Worm (Caenorhabditis elegans) whole organism, L1 larva: ENCODE data around the gene mdt-9.
A peak's percentile ranks its signal among the peaks of the same experiment; 100 is the strongest.

ENCODE experiments used
- C16A3.4 ChIP-seq: fragments of 150-350 bp; optimal IDR thresholded peaks from 2 replicates; lab custom pipeline; 2014; ENCODE audit warnings: missing biosample characterization, missing genetic modification characterization
- F16B12.6 ChIP-seq: fragments of 150-350 bp; optimal IDR thresholded peaks from 2 replicates; lab custom pipeline; 2014; ENCODE audit warnings: missing biosample characterization, missing genetic modification characterization
- Y116A8C.19 ChIP-seq: sonication (generic microtip); optimal IDR thresholded peaks from 2 replicates; lab custom pipeline; 2016; ENCODE audit warnings: missing compliant biosample characterization, missing genetic modification characterization, borderline replicate concordance
- aly-2 ChIP-seq: fragments of 150-350 bp; optimal IDR thresholded peaks from 2 replicates; lab custom pipeline; 2014; ENCODE audit warnings: missing biosample characterization, missing genetic modification characterization
- blmp-1 ChIP-seq: fragments of 150-350 bp; optimal IDR thresholded peaks from 2 replicates; lab custom pipeline; 2014; ENCODE audit warnings: missing biosample characterization, missing genetic modification characterization
- ceh-63 ChIP-seq: fragments of 200-800 bp; sonication (Bioruptor generic); optimal IDR thresholded peaks from 2 replicates; lab custom pipeline; 2018; ENCODE audit warnings: mild to moderate bottlenecking, missing genetic modification characterization, missing compliant biosample characterization
- dpl-1 ChIP-seq, 3 experiments: fragments of 150-350 bp in 2 of 3; sonication (generic microtip) in 1 of 3; optimal IDR thresholded peaks; 2 replicates each; lab custom pipeline; 2014 to 2017; ENCODE audit warnings: missing biosample characterization in 3 of 3, missing genetic modification characterization in 3 of 3, missing genetic modification reagents in 3 of 3
- dsc-1 ChIP-seq: sonication (generic microtip); optimal IDR thresholded peaks from 2 replicates; lab custom pipeline; 2016; ENCODE audit warnings: mild to moderate bottlenecking, missing genetic modification characterization, missing compliant biosample characterization
- efl-1 ChIP-seq, 4 experiments: fragments of 150-350 bp; optimal IDR thresholded peaks in 3 of 4; peaks in 1 of 4; 1 replicate in 1 of 4; 2 replicates in 3 of 4; lab custom pipeline; 2014; ENCODE audit warnings: missing biosample characterization in 2 of 4, missing genetic modification characterization in 2 of 4, missing genetic modification reagents in 2 of 4
- egl-27 ChIP-seq, 2 experiments: fragments of 150-350 bp in 1 of 2; sonication (generic microtip); optimal IDR thresholded peaks; 3 replicates each; lab custom pipeline; 2017 to 2018; ENCODE audit warnings: missing biosample characterization in 2 of 2, missing genetic modification characterization in 2 of 2, missing genetic modification reagents in 2 of 2
- elt-2 ChIP-seq: sonication (generic microtip); optimal IDR thresholded peaks from 2 replicates; lab custom pipeline; 2016; ENCODE audit warnings: missing genetic modification characterization, mild to moderate bottlenecking, inconsistent platforms, missing compliant biosample characterization, missing genetic modification reagents
- elt-3 ChIP-seq, 6 experiments: fragments of 150-350 bp in 1 of 6; sonication (generic microtip); optimal IDR thresholded peaks; 2 replicates each; lab custom pipeline; 2017 to 2018; ENCODE audit warnings: missing biosample characterization in 6 of 6, missing genetic modification characterization in 6 of 6, inconsistent platforms in 1 of 6
- ets-5 ChIP-seq: fragments of 200-800 bp; sonication (Bioruptor generic); IDR thresholded peaks from 2 replicates; pipeline ENCODE4 v1.3.6; 2022; ENCODE audit warnings: missing genetic modification characterization, missing compliant biosample characterization
- fkh-10 ChIP-seq: sonication (generic microtip); optimal IDR thresholded peaks from 2 replicates; lab custom pipeline; 2017; ENCODE audit warnings: missing biosample characterization, missing genetic modification reagents, missing genetic modification characterization
- fkh-4 ChIP-seq: sonication (generic microtip); optimal IDR thresholded peaks from 2 replicates; lab custom pipeline; 2016; ENCODE audit warnings: missing compliant biosample characterization, missing genetic modification characterization, borderline replicate concordance
- fkh-8 ChIP-seq: sonication (generic microtip); optimal IDR thresholded peaks from 2 replicates; lab custom pipeline; 2016; ENCODE audit warnings: mild to moderate bottlenecking, missing genetic modification characterization, missing compliant biosample characterization
- hlh-4 ChIP-seq: sonication (generic microtip); optimal IDR thresholded peaks from 2 replicates; lab custom pipeline; 2016; ENCODE audit warnings: mild to moderate bottlenecking, missing genetic modification characterization, missing compliant biosample characterization
- hpl-2 ChIP-seq: fragments of 150-350 bp; optimal IDR thresholded peaks from 2 replicates; lab custom pipeline; 2014; ENCODE audit warnings: missing biosample characterization, missing genetic modification reagents, missing genetic modification characterization
- irx-1 ChIP-seq: sonication (generic microtip); optimal IDR thresholded peaks from 2 replicates; lab custom pipeline; 2016; ENCODE audit warnings: missing genetic modification characterization, missing compliant biosample characterization
- jun-1 ChIP-seq: fragments of 150-350 bp; optimal IDR thresholded peaks from 2 replicates; lab custom pipeline; 2014; ENCODE audit warnings: missing biosample characterization, missing genetic modification reagents, missing genetic modification characterization
- lin-14 ChIP-seq: fragments of 200-800 bp; sonication (Bioruptor generic); optimal IDR thresholded peaks from 2 replicates; lab custom pipeline; 2018; ENCODE audit warnings: mild to moderate bottlenecking, missing genetic modification characterization, moderate library complexity, missing compliant biosample characterization
- lin-35 ChIP-seq, 2 experiments: fragments of 150-350 bp; optimal IDR thresholded peaks; 2 replicates each; lab custom pipeline; 2014; ENCODE audit warnings: missing biosample characterization in 2 of 2, missing genetic modification characterization in 2 of 2, missing genetic modification reagents in 2 of 2
- lir-3 ChIP-seq: sonication (generic microtip); optimal IDR thresholded peaks from 2 replicates; lab custom pipeline; 2016; ENCODE audit warnings: mild to moderate bottlenecking, missing genetic modification characterization, moderate library complexity, missing compliant biosample characterization; ENCODE audit not compliant: poor library complexity
- mab-9 ChIP-seq: fragments of 200-800 bp; sonication (Bioruptor generic); IDR thresholded peaks from 2 replicates; pipeline ENCODE4 v1.3.6; 2022; ENCODE audit warnings: missing genetic modification reagents, missing genetic modification characterization, missing compliant biosample characterization
- mep-1 ChIP-seq: fragments of 150-350 bp; optimal IDR thresholded peaks from 2 replicates; lab custom pipeline; 2014; ENCODE audit warnings: missing biosample characterization, missing genetic modification characterization
- nhr-12 ChIP-seq: sonication (generic microtip); optimal IDR thresholded peaks from 2 replicates; lab custom pipeline; 2017; ENCODE audit warnings: missing biosample characterization, missing genetic modification characterization
- nhr-19 ChIP-seq: fragments of 200-800 bp; sonication (Bioruptor generic); conservative IDR thresholded peaks from 2 replicates; pipeline ENCODE4 v1.3.6; 2022; ENCODE audit warnings: missing genetic modification characterization, missing compliant biosample characterization
- nhr-20 ChIP-seq: sonication (generic microtip); optimal IDR thresholded peaks from 2 replicates; lab custom pipeline; 2016; ENCODE audit warnings: mild to moderate bottlenecking, missing genetic modification characterization, missing compliant biosample characterization
- nhr-237 ChIP-seq: fragments of 150-350 bp; optimal IDR thresholded peaks from 2 replicates; lab custom pipeline; 2014; ENCODE audit warnings: missing biosample characterization, missing genetic modification characterization
- nhr-71 ChIP-seq: sonication (generic microtip); optimal IDR thresholded peaks from 2 replicates; lab custom pipeline; 2016; ENCODE audit warnings: mild to moderate bottlenecking, missing genetic modification characterization, moderate library complexity, missing compliant biosample characterization
- nhr-90 ChIP-seq: sonication (generic microtip); optimal IDR thresholded peaks from 2 replicates; lab custom pipeline; 2016; ENCODE audit warnings: mild to moderate bottlenecking, missing genetic modification characterization, missing compliant biosample characterization; ENCODE audit not compliant: poor library complexity
- pag-3 ChIP-seq: sonication (generic microtip); optimal IDR thresholded peaks from 2 replicates; lab custom pipeline; 2017; ENCODE audit warnings: missing genetic modification characterization, mild to moderate bottlenecking, missing compliant biosample characterization, antibody characterized with exemption, borderline replicate concordance; ENCODE audit not compliant: insufficient read depth
- pqm-1 ChIP-seq: sonication (generic microtip); optimal IDR thresholded peaks from 3 replicates; lab custom pipeline; 2017; ENCODE audit warnings: missing biosample characterization, missing genetic modification characterization
- rnt-1 ChIP-seq: sonication (generic microtip); optimal IDR thresholded peaks from 2 replicates; lab custom pipeline; 2016; ENCODE audit warnings: mild to moderate bottlenecking, missing genetic modification characterization, moderate library complexity, missing compliant biosample characterization
- snpc-4 ChIP-seq: fragments of 150-350 bp; optimal IDR thresholded peaks from 2 replicates; lab custom pipeline; 2014; ENCODE audit warnings: missing biosample characterization, missing genetic modification characterization
- snu-23 ChIP-seq: sonication (generic microtip); optimal IDR thresholded peaks from 2 replicates; lab custom pipeline; 2016; ENCODE audit warnings: missing genetic modification characterization, missing compliant biosample characterization
- sup-37 ChIP-seq: fragments of 200-800 bp; sonication (Bioruptor generic); optimal IDR thresholded peaks from 2 replicates; lab custom pipeline; 2018; ENCODE audit warnings: mild to moderate bottlenecking, missing genetic modification characterization, missing compliant biosample characterization
- tbx-2 ChIP-seq: sonication (generic microtip); optimal IDR thresholded peaks from 2 replicates; lab custom pipeline; 2016; ENCODE audit warnings: missing genetic modification characterization, missing compliant biosample characterization
- tlp-1 ChIP-seq: fragments of 150-350 bp; optimal IDR thresholded peaks from 2 replicates; lab custom pipeline; 2014; ENCODE audit warnings: missing biosample characterization, missing genetic modification characterization
- unc-130 ChIP-seq: fragments of 150-350 bp; optimal IDR thresholded peaks from 2 replicates; lab custom pipeline; 2017; ENCODE audit warnings: missing biosample characterization, missing genetic modification characterization, inconsistent platforms
- unc-30 ChIP-seq: sonication (generic microtip); optimal IDR thresholded peaks from 2 replicates; lab custom pipeline; 2017; ENCODE audit warnings: missing biosample characterization, missing genetic modification characterization
- unc-98 ChIP-seq: fragments of 200-800 bp; sonication (Bioruptor generic); IDR thresholded peaks from 2 replicates; pipeline ENCODE4 v1.3.6; 2022; ENCODE audit warnings: missing genetic modification characterization, missing compliant biosample characterization
- xbp-1 ChIP-seq: sonication (generic microtip); optimal IDR thresholded peaks from 2 replicates; lab custom pipeline; 2016; ENCODE audit warnings: missing genetic modification characterization, missing compliant biosample characterization
- ztf-4 ChIP-seq: fragments of 150-350 bp; optimal IDR thresholded peaks from 2 replicates; lab custom pipeline; 2014; ENCODE audit warnings: missing biosample characterization, missing genetic modification characterization

Gene mdt-9

ce11 chrIV:13347232-13347715 lies 38.9 kb upstream of the mdt-9 start, which contains the start of gene W02A2.9:
Gene W02A2.9 (plus strand): TSS chrIV:13347665.
- no peak for TF ChIP-seq xbp-1 (tag; lab: Kevin White, UChicago)
- TF ChIP-seq nhr-90 = peak; percentile 6
- no peak for TF ChIP-seq lir-3 (tag; lab: Kevin White, UChicago)
- TF ChIP-seq jun-1 (tag; lab: Kevin White, UChicago) = peak; percentile 57
- TF ChIP-seq elt-3 (tag; optimal IDR thresholded peaks at IDR 0.05; lab: Kevin White, UChicago) = no peak
- TF ChIP-seq blmp-1 = no peak
- TF ChIP-seq Y116A8C.19 (tag; lab: Kevin White, UChicago) = no peak
- TF ChIP-seq irx-1 = no peak
- TF ChIP-seq mab-9 (GFP tag; lab: Robert Waterston, UW) = no peak
- TF ChIP-seq lin-35 (GFP tag; optimal IDR thresholded peaks at IDR 0.05; lab: Kevin White, UChicago) = peak in 1 of 2 experiments; percentile 22
- no peak for TF ChIP-seq C16A3.4 (tag; lab: Kevin White, UChicago)
- no peak for TF ChIP-seq dsc-1
- no peak for TF ChIP-seq ets-5 (GFP tag; lab: Robert Waterston, UW)
- TF ChIP-seq pag-3 (tag; lab: Kevin White, UChicago) = no peak
- no peak for TF ChIP-seq unc-30 (tag; lab: Kevin White, UChicago)
- TF ChIP-seq snpc-4 (tag; lab: Kevin White, UChicago) = no peak
- TF ChIP-seq hlh-4 (tag; lab: Kevin White, UChicago) = no peak
- no peak for TF ChIP-seq nhr-71 (tag; lab: Kevin White, UChicago)
- no peak for TF ChIP-seq fkh-10 (GFP tag; lab: Kevin White, UChicago)
- TF ChIP-seq snu-23 = no peak
- TF ChIP-seq ceh-63 (GFP tag; lab: Kevin White, UChicago) = no peak
- TF ChIP-seq fkh-4 (tag; lab: Kevin White, UChicago) = no peak
- TF ChIP-seq sup-37 (GFP tag; lab: Kevin White, UChicago) = no peak
- no peak for TF ChIP-seq pqm-1 (tag; lab: Kevin White, UChicago)
- no peak for TF ChIP-seq ztf-4 (tag; lab: Kevin White, UChicago)
- no peak for TF ChIP-seq unc-98 (GFP tag; lab: Robert Waterston, UW)
- TF ChIP-seq hpl-2 (GFP tag; lab: Kevin White, UChicago) = no peak
- peak; percentile 95 for TF ChIP-seq elt-2
- TF ChIP-seq nhr-20 (tag; lab: Kevin White, UChicago) = peak; percentile 19
- no peak for TF ChIP-seq efl-1 (optimal IDR thresholded peaks at IDR 0.05; lab: Kevin White, UChicago)
- TF ChIP-seq efl-1 (GFP tag; optimal IDR thresholded peaks at IDR 0.05 in 1 of 2; lab: Kevin White, UChicago) = peak in 1 of 2 experiments; percentile 56
- no peak for TF ChIP-seq mep-1 (tag; lab: Kevin White, UChicago)
- no peak for TF ChIP-seq F16B12.6 (tag; lab: Kevin White, UChicago)
- no peak for TF ChIP-seq aly-2 (tag; lab: Kevin White, UChicago)
- TF ChIP-seq unc-130 (tag; lab: Kevin White, UChicago) = no peak
- TF ChIP-seq tlp-1 = peak; percentile 30
- no peak for TF ChIP-seq fkh-8 (tag; lab: Kevin White, UChicago)
- TF ChIP-seq lin-14 (GFP tag; lab: Kevin White, UChicago) = no peak
- TF ChIP-seq nhr-237 = no peak
- no peak for TF ChIP-seq egl-27 (tag; optimal IDR thresholded peaks at IDR 0.05; lab: Kevin White, UChicago)
- TF ChIP-seq dpl-1 (GFP tag; optimal IDR thresholded peaks at IDR 0.05; lab: Kevin White, UChicago) = no peak
- no peak for TF ChIP-seq tbx-2 (tag; lab: Kevin White, UChicago)
- no peak for TF ChIP-seq nhr-12 (tag; lab: Kevin White, UChicago)
- no peak for TF ChIP-seq nhr-19 (GFP tag; lab: Robert Waterston, UW)
- TF ChIP-seq rnt-1 (tag; lab: Kevin White, UChicago) = no peak
